Fruit fly (Drosophila melanogaster): ENCODE results near the gene CG32445.

Gene CG32445

dm6 chr3L:21652768-21653167 is 13.6 kb downstream of the CG32445 start (continued):
- TF ChIP-seq CG30431 (GFP tag; optimal IDR thresholded peaks at IDR 0.05) (peak; percentile 53), CG17359 (tag; optimal IDR thresholded peaks at IDR 0.05) (peak; percentile 72), Kr (GFP tag; optimal IDR thresholded peaks at IDR 0.05) (no peak), sr (GFP tag; IDR thresholded peaks at IDR 0.05) (no peak), CG2116 (GFP tag; optimal IDR thresholded peaks at IDR 0.05) (no peak), CG7556 (GFP tag; optimal IDR thresholded peaks at IDR 0.05) (peak; percentile 19), CG9215 (GFP tag; IDR thresholded peaks at IDR 0.05) (no peak; the same call in 1 of the 2 replicates), Blimp-1 (GFP tag; optimal IDR thresholded peaks at IDR 0.05) (peak; percentile 50), CG9876 (GFP tag; optimal IDR thresholded peaks at IDR 0.05) (peak; percentile 73), Dref (GFP tag; IDR thresholded peaks at IDR 0.05) (no peak), HLH4C (GFP tag; IDR thresholded peaks at IDR 0.05; ENCODE audit: partially characterized antibody) (no peak), so (GFP tag; IDR thresholded peaks at IDR 0.05) (no peak), CG15696 (tag; optimal IDR thresholded peaks at IDR 0.05) (peak; percentile 86), CG3163 (GFP tag; optimal IDR thresholded peaks at IDR 0.05) (peak; percentile 57), CG13624 (GFP tag; optimal IDR thresholded peaks at IDR 0.05) (no peak), dpn (GFP tag; optimal IDR thresholded peaks at IDR 0.05) (peak; percentile 77 to 82), gt (GFP tag; IDR thresholded peaks at IDR 0.05) (no peak), CG7987 (GFP tag; optimal IDR thresholded peaks at IDR 0.05) (peak; percentile 74), CG2875 (GFP tag; optimal IDR thresholded peaks at IDR 0.05) (peak; percentile 55), CG14710 (tag; optimal IDR thresholded peaks at IDR 0.05) (peak; percentile 57), pzg (GFP tag; optimal IDR thresholded peaks at IDR 0.05) (peak; percentile 5), CG4328 (GFP tag; optimal IDR thresholded peaks at IDR 0.05) (peak; percentile 33), CG32532 (GFP tag; IDR thresholded peaks at IDR 0.05) (peak; percentile 81), CG18476 (GFP tag; optimal IDR thresholded peaks at IDR 0.05) (no peak), dati (GFP tag; IDR thresholded peaks at IDR 0.05) (no peak), sens-2 (GFP tag; IDR thresholded peaks at IDR 0.05) (peak; percentile 32; the same call in 1 of the 2 replicates), Xbp1 (GFP tag; optimal IDR thresholded peaks at IDR 0.05) (peak; percentile 92), CG10654 (GFP tag; optimal IDR thresholded peaks at IDR 0.05) (peak; percentile 72), gcm2 (GFP tag; optimal IDR thresholded peaks at IDR 0.05) (peak; percentile 47), Bdp1 (GFP tag; optimal IDR thresholded peaks at IDR 0.05) (no peak), CG2120 (GFP tag; optimal IDR thresholded peaks at IDR 0.05) (peak; percentile 76), sqz (GFP tag; optimal IDR thresholded peaks at IDR 0.05) (no peak), unc-4 (GFP tag; IDR thresholded peaks at IDR 0.05; ENCODE audit: partially characterized antibody) (no peak), Atf3 (GFP tag; optimal IDR thresholded peaks at IDR 0.05) (peak; percentile 74), CG4424 (GFP tag; optimal IDR thresholded peaks at IDR 0.05) (peak; percentile 75), hb (GFP tag; IDR thresholded peaks at IDR 0.05; ENCODE audit: partially characterized antibody) (no peak), Lim3 (GFP tag; IDR thresholded peaks at IDR 0.05) (no peak), CG2199 (GFP tag; IDR thresholded peaks at IDR 0.05) (peak; percentile 93), CG4854 (GFP tag; optimal IDR thresholded peaks at IDR 0.05) (peak; percentile 53), CG18262 (tag; optimal IDR thresholded peaks at IDR 0.05) (peak; percentile 57), bab2 (GFP tag; optimal IDR thresholded peaks at IDR 0.05) (peak; percentile 74), CG13287 (GFP tag; IDR thresholded peaks at IDR 0.05; ENCODE audit: partially characterized antibody) (peak; percentile 27; the same call in 1 of the 2 replicates), z (GFP tag; IDR thresholded peaks at IDR 0.05) (no peak), Dip2 (GFP tag; IDR thresholded peaks at IDR 0.05) (peak; percentile 91), CG33213 (GFP tag; optimal IDR thresholded peaks at IDR 0.05) (peak; percentile 77), NC2α (GFP tag; optimal IDR thresholded peaks at IDR 0.05) (peak; percentile 48), CG10543 (GFP tag; optimal IDR thresholded peaks at IDR 0.05) (no peak), NK7.1 (GFP tag; optimal IDR thresholded peaks at IDR 0.05) (peak; percentile 34), Nf-YA (GFP tag; IDR thresholded peaks at IDR 0.05) (no peak), CG15011 (GFP tag; optimal IDR thresholded peaks at IDR 0.05) (no peak), az2 (GFP tag; optimal IDR thresholded peaks at IDR 0.05) (peak; percentile 83), CG32772 (GFP tag; IDR thresholded peaks at IDR 0.05) (peak; percentile 76)
